Fruit fly (Drosophila melanogaster) whole organism, adult: ENCODE measurements around the gene Lsp1beta.

Experiments used
- CG7045 ChIP-seq: fragments of 200-800 bp; sonication (Bioruptor generic); optimal IDR thresholded peaks from 2 replicates; lab custom pipeline; 2017; ENCODE audit warnings: missing biosample characterization, mild to moderate bottlenecking, missing genetic modification characterization
- CG7101 ChIP-seq: fragments of 200-800 bp; sonication (Bioruptor generic); optimal IDR thresholded peaks from 2 replicates; lab custom pipeline; 2018; ENCODE audit warnings: missing biosample characterization, mild to moderate bottlenecking, missing genetic modification characterization, moderate library complexity
- Clk ChIP-seq: fragments of 200-800 bp; sonication (Bioruptor generic); optimal IDR thresholded peaks from 2 replicates; lab custom pipeline; 2017; ENCODE audit warnings: missing biosample characterization, missing genetic modification characterization

DNA sequence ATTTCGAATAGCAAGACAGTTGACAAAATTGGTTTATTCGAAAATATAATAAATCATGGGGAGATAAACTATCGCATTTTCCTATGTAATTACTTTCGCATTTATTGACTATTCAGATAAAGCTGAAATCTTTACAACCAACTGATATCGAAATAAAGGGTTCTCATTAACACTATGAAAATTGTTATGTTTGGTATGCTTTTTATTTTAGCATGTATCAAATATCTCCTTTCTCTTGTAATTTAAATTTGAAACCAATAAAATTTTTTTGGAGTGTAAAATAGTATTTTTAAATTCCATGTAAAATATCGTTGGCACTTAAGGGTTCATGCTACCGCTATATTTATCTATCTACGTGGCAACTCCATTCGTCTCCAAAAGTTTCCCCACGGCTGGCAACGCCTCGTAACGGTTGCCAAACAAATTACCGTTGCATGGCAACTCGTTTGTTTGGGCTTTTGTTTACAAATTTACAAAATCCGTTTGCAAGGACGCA lies 43.2 kb upstream of the Lsp1beta start, which contains the start of gene CG13949:
- TF ChIP-seq Clk (GFP tag; lab: Kevin White, UChicago), result no peak
- TF ChIP-seq CG7101 (tag; lab: Kevin White, UChicago), result peak; percentile 64
- TF ChIP-seq CG7045, result no peak
